Fruit fly (Drosophila melanogaster) whole organism, wandering third instar larva: ENCODE data around the gene CG46435.
A peak's percentile ranks its signal among the peaks of the same experiment; 100 is the strongest.

ENCODE experiments used
- Dfd ChIP-seq: fragments of >200 bp; optimal IDR thresholded peaks from 2 replicates; lab custom pipeline; 2017; ENCODE audit warnings: missing biosample characterization, missing genetic modification characterization
- Dif ChIP-seq: fragments of 200-275, 200-300 bp; sonication (Bioruptor generic); optimal IDR thresholded peaks from 2 replicates; lab custom pipeline; 2018; ENCODE audit warnings: missing biosample characterization, missing genetic modification characterization; ENCODE audit not compliant: partially characterized antibody
- Hnf4 ChIP-seq: fragments of 200-800 bp; sonication (Bioruptor generic); optimal IDR thresholded peaks from 2 replicates; lab custom pipeline; 2016; ENCODE audit warnings: missing biosample characterization, mild to moderate bottlenecking, missing genetic modification characterization
- Hr78 ChIP-seq: fragments of >200 bp; optimal IDR thresholded peaks from 2 replicates; lab custom pipeline; 2017; ENCODE audit warnings: missing biosample characterization, missing genetic modification characterization
- OdsH ChIP-seq: fragments of 200-800 bp; sonication (Bioruptor generic); optimal IDR thresholded peaks from 2 replicates; lab custom pipeline; 2016; ENCODE audit warnings: missing biosample characterization, mild to moderate bottlenecking, missing genetic modification characterization
- Rel ChIP-seq, 2 experiments: fragments of 200-800 bp; sonication (Bioruptor generic) in 1 of 2; optimal IDR thresholded peaks; 2 replicates in 1 of 2; 3 replicates in 1 of 2; lab custom pipeline; 2016 to 2019; ENCODE audit warnings: mild to moderate bottlenecking in 2 of 2, missing biosample characterization in 2 of 2, missing genetic modification characterization in 2 of 2, moderate library complexity in 1 of 2
- dl ChIP-seq, 2 experiments: fragments of 175-275, 200-275 bp in 1 of 2; fragments of 200-275 bp in 1 of 2; sonication (Bioruptor generic); optimal IDR thresholded peaks; lab custom pipeline; 2018; ENCODE audit warnings: mild to moderate bottlenecking in 2 of 2, missing biosample characterization in 2 of 2, missing genetic modification characterization in 2 of 2, moderate library complexity in 2 of 2; ENCODE audit not compliant: partially characterized antibody in 2 of 2, insufficient read depth in 1 of 2
- dsf ChIP-seq: sonication (Bioruptor generic); optimal IDR thresholded peaks from 2 replicates; lab custom pipeline; 2016; ENCODE audit warnings: missing biosample characterization, missing genetic modification characterization, borderline replicate concordance
- fru ChIP-seq: fragments of 200-800 bp; sonication (Bioruptor generic); optimal IDR thresholded peaks from 3 replicates; lab custom pipeline; 2016; ENCODE audit warnings: missing biosample characterization, mild to moderate bottlenecking, missing genetic modification characterization
- h ChIP-seq: fragments of 200-800 bp; sonication (Bioruptor generic); optimal IDR thresholded peaks from 3 replicates; lab custom pipeline; 2016; ENCODE audit warnings: missing biosample characterization, mild to moderate bottlenecking, missing genetic modification characterization
- sv ChIP-seq: fragments of 200-800 bp; sonication (Bioruptor generic); optimal IDR thresholded peaks from 3 replicates; lab custom pipeline; 2016; ENCODE audit warnings: missing biosample characterization, missing genetic modification characterization
- tai ChIP-seq: sonication (Bioruptor generic); optimal IDR thresholded peaks from 2 replicates; lab custom pipeline; 2016; ENCODE audit warnings: missing biosample characterization, missing genetic modification characterization
- usp ChIP-seq: fragments of >200 bp; optimal IDR thresholded peaks from 2 replicates; lab custom pipeline; 2017; ENCODE audit warnings: missing biosample characterization, missing genetic modification characterization

DNA sequence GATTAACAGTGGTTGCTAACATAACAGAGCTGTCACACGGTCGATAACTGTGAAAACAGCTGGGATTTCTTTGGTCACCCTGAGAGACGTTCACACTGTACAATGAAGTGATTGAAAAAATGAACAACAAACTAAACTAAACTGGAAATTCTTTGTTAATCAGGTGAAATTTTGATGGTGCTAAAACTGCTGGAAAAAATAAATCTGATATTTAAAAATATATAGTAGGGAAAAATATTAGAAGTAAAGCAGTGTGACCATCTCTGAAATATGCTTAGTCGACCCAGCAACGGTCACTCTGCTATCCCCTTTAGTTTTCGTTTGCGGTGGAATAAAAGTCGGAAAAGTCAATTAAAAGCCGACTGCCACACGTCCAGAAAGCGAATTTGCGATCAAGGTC, 41.1 kb downstream of the CG46435 start, which contains the start of the genes CG9231 and CG9330:
- TF ChIP-seq usp (GFP tag; lab: Kevin White, UChicago), result no peak
- peak; percentile 56 for TF ChIP-seq Hnf4 (GFP tag; lab: Kevin White, UChicago)
- TF ChIP-seq Rel (GFP tag; optimal IDR thresholded peaks at IDR 0.05; lab: Kevin White, UChicago), result no peak
- peak; percentile 55 for TF ChIP-seq Rel (tag; optimal IDR thresholded peaks at IDR 0.05; lab: Kevin White, UChicago)
- TF ChIP-seq Hr78 (GFP tag; lab: Kevin White, UChicago), result no peak
- TF ChIP-seq dl (GFP tag; optimal IDR thresholded peaks at IDR 0.05; lab: Kevin White, UChicago; ENCODE audit: insufficient read depth in 1 of 2, partially characterized antibody in 2 of 2), result no peak
- TF ChIP-seq h (GFP tag; lab: Kevin White, UChicago), result peak; percentile 64
- no peak for TF ChIP-seq Dif
- TF ChIP-seq OdsH, result peak; percentile 16
- no peak for TF ChIP-seq Dfd (GFP tag; lab: Kevin White, UChicago)
- TF ChIP-seq sv (GFP tag; lab: Kevin White, UChicago), result peak; percentile 8
- TF ChIP-seq dsf (GFP tag; lab: Kevin White, UChicago), result peak; percentile 12
- TF ChIP-seq tai (GFP tag; lab: Kevin White, UChicago), result peak; percentile 62
- peak; percentile 74 for TF ChIP-seq fru (GFP tag; lab: Kevin White, UChicago)
